Fruit fly (Drosophila melanogaster) whole organism, embryonic: ENCODE results near the gene CG9932.

Source experiments
- Asciz ChIP-seq: fragments of 200-800 bp; sonication (Bioruptor generic); optimal IDR thresholded peaks from 2 replicates; lab custom pipeline; 2017; ENCODE audit warnings: missing biosample characterization, mild to moderate bottlenecking, missing genetic modification characterization, missing genetic modification reagents
- Atf3 ChIP-seq: fragments of 200-800 bp; sonication (Bioruptor generic); optimal IDR thresholded peaks from 3 replicates; lab custom pipeline; 2016; ENCODE audit warnings: missing biosample characterization, missing genetic modification characterization
- CG11695 ChIP-seq: fragments of 200-800 bp; sonication (Bioruptor generic); IDR thresholded peaks from 3 replicates; pipeline ENCODE4 v1.3.6; 2022; ENCODE audit warnings: missing biosample characterization, missing genetic modification characterization
- CG11723 ChIP-seq: fragments of 200-800 bp; sonication (Bioruptor generic); optimal IDR thresholded peaks from 2 replicates; lab custom pipeline; 2017; ENCODE audit warnings: missing biosample characterization, mild to moderate bottlenecking, missing genetic modification characterization
- CG12071 ChIP-seq: fragments of 200-800 bp; sonication (Bioruptor generic); optimal IDR thresholded peaks from 3 replicates; lab custom pipeline; 2018; ENCODE audit warnings: missing biosample characterization, mild to moderate bottlenecking, missing genetic modification characterization
- CG13123 ChIP-seq: fragments of 200-800 bp; sonication (Bioruptor generic); optimal IDR thresholded peaks from 2 replicates; lab custom pipeline; 2016; ENCODE audit warnings: missing biosample characterization, missing genetic modification characterization
- CG15601 ChIP-seq: fragments of 200-800 bp; sonication (Bioruptor generic); optimal IDR thresholded peaks from 3 replicates; lab custom pipeline; 2019; ENCODE audit warnings: missing biosample characterization, mild to moderate bottlenecking, missing genetic modification characterization, moderate library complexity
- CG16863 ChIP-seq: fragments of 200-800 bp; sonication (Bioruptor generic); optimal IDR thresholded peaks from 3 replicates; lab custom pipeline; 2016; ENCODE audit warnings: missing biosample characterization, missing genetic modification characterization
- CG17361 ChIP-seq: fragments of 200-800 bp; sonication (Bioruptor generic); IDR thresholded peaks from 3 replicates; pipeline ENCODE4 v1.3.6; 2022; ENCODE audit warnings: missing biosample characterization, missing genetic modification characterization
- CG17385 ChIP-seq: fragments of 200-800 bp; sonication (Bioruptor generic); optimal IDR thresholded peaks from 3 replicates; lab custom pipeline; 2018; ENCODE audit warnings: missing biosample characterization, mild to moderate bottlenecking, missing genetic modification characterization
- CG17612 ChIP-seq: fragments of 200-800 bp; sonication (Bioruptor generic); IDR thresholded peaks from 2 replicates; pipeline ENCODE4 v1.3.6; 2022; ENCODE audit warnings: missing biosample characterization, missing genetic modification characterization
- CG31365 ChIP-seq: fragments of 200-800 bp; sonication (Bioruptor generic); optimal IDR thresholded peaks from 2 replicates; lab custom pipeline; 2018; ENCODE audit warnings: missing biosample characterization, mild to moderate bottlenecking, missing genetic modification characterization
- CG31441 ChIP-seq: fragments of 200-800 bp; sonication (Bioruptor generic); IDR thresholded peaks from 2 replicates; pipeline ENCODE4 v1.3.6; 2022; ENCODE audit warnings: missing biosample characterization, missing genetic modification characterization
- CG4424 ChIP-seq: fragments of 200-800 bp; sonication (Bioruptor generic); optimal IDR thresholded peaks from 3 replicates; lab custom pipeline; 2016; ENCODE audit warnings: missing biosample characterization, missing genetic modification characterization
- CG4820 ChIP-seq: fragments of 200-800 bp; sonication (Bioruptor generic); optimal IDR thresholded peaks from 3 replicates; lab custom pipeline; 2016; ENCODE audit warnings: missing biosample characterization, missing genetic modification characterization
- CG7839 ChIP-seq: fragments of 200-800 bp; sonication (Bioruptor generic); optimal IDR thresholded peaks from 3 replicates; lab custom pipeline; 2018; ENCODE audit warnings: missing biosample characterization, mild to moderate bottlenecking, missing genetic modification characterization, moderate library complexity
- CG9876 ChIP-seq: fragments of 200-800 bp; sonication (Bioruptor generic); optimal IDR thresholded peaks from 2 replicates; lab custom pipeline; 2016; ENCODE audit warnings: missing biosample characterization, missing genetic modification characterization
- CkIIα-i1 ChIP-seq: fragments of 200-800 bp; sonication (Bioruptor generic); IDR thresholded peaks from 2 replicates; pipeline ENCODE4 v1.3.6; 2022; ENCODE audit warnings: missing biosample characterization, missing genetic modification characterization
- CoRest ChIP-seq: fragments of 200-800 bp; sonication (Bioruptor generic); optimal IDR thresholded peaks from 3 replicates; lab custom pipeline; 2018; ENCODE audit warnings: missing biosample characterization, mild to moderate bottlenecking, missing genetic modification characterization, moderate library complexity
- Dref ChIP-seq: fragments of 200-800 bp; sonication (Bioruptor generic); IDR thresholded peaks from 2 replicates; pipeline ENCODE4 v1.3.6; 2022; ENCODE audit warnings: missing biosample characterization, missing genetic modification characterization
- Drgx ChIP-seq: fragments of 200-800 bp; sonication (Bioruptor generic); IDR thresholded peaks from 2 replicates; pipeline ENCODE4 v1.3.6; 2022; ENCODE audit warnings: missing biosample characterization, missing genetic modification characterization
- Ets65A ChIP-seq: fragments of 200-800 bp; sonication (Bioruptor generic); peaks from one replicate; lab custom pipeline; 2016; ENCODE audit warnings: missing biosample characterization, missing genetic modification characterization
- H15 ChIP-seq: fragments of 200-800 bp; sonication (Bioruptor generic); IDR thresholded peaks from 3 replicates; pipeline ENCODE4 v1.3.6; 2022; ENCODE audit warnings: missing biosample characterization, missing genetic modification characterization
- H2.0 ChIP-seq: fragments of 200-800 bp; sonication (Bioruptor generic); IDR thresholded peaks from 2 replicates; pipeline ENCODE4 v1.3.6; 2022; ENCODE audit warnings: missing biosample characterization, missing genetic modification characterization
- Hey ChIP-seq: fragments of 200-800 bp; sonication (Bioruptor generic); optimal IDR thresholded peaks from 3 replicates; lab custom pipeline; 2018; ENCODE audit warnings: missing biosample characterization, mild to moderate bottlenecking, missing genetic modification characterization
- Hsf ChIP-seq: fragments of 200-800 bp; sonication (Bioruptor generic); optimal IDR thresholded peaks from 3 replicates; lab custom pipeline; 2016; ENCODE audit warnings: missing biosample characterization, missing genetic modification characterization
- Lim3 ChIP-seq: fragments of 200-800 bp; sonication (Bioruptor generic); IDR thresholded peaks from 2 replicates; pipeline ENCODE4 v1.3.6; 2022; ENCODE audit warnings: missing biosample characterization, missing genetic modification characterization
- NfI ChIP-seq: fragments of 200-800 bp; sonication (Bioruptor generic); optimal IDR thresholded peaks from 3 replicates; lab custom pipeline; 2018; ENCODE audit warnings: missing biosample characterization, mild to moderate bottlenecking, missing genetic modification characterization, moderate library complexity
- Pdp1 ChIP-seq, 2 experiments: fragments of 200-800 bp; sonication (Bioruptor generic); optimal IDR thresholded peaks; 3 replicates each; lab custom pipeline; 2016; ENCODE audit warnings: missing biosample characterization in 2 of 2, missing genetic modification characterization in 2 of 2, mild to moderate bottlenecking in 1 of 2, moderate library complexity in 1 of 2
- Ravus ChIP-seq: fragments of 200-800 bp; sonication (Bioruptor generic); IDR thresholded peaks from 2 replicates; pipeline ENCODE4 v1.3.6; 2022; ENCODE audit warnings: missing biosample characterization, missing genetic modification characterization
- Rfx ChIP-seq: fragments of 200-800 bp; sonication (Bioruptor generic); IDR thresholded peaks from 2 replicates; pipeline ENCODE4 v1.3.6; 2022; ENCODE audit warnings: missing biosample characterization, missing genetic modification characterization
- Sox100B ChIP-seq: fragments of 200-800 bp; sonication (Bioruptor generic); optimal IDR thresholded peaks from 3 replicates; lab custom pipeline; 2018; ENCODE audit warnings: missing biosample characterization, mild to moderate bottlenecking, missing genetic modification characterization
- Xrp1 ChIP-seq: fragments of 200-800 bp; sonication (Bioruptor generic); IDR thresholded peaks from 2 replicates; pipeline ENCODE4 v1.3.6; 2022; ENCODE audit warnings: missing biosample characterization, missing genetic modification characterization
- abd-A ChIP-seq: fragments of 200-800 bp; sonication (Bioruptor generic); optimal IDR thresholded peaks from 3 replicates; lab custom pipeline; 2019; ENCODE audit warnings: missing biosample characterization, mild to moderate bottlenecking, missing genetic modification characterization, moderate library complexity
- bcd ChIP-seq: fragments of 200-800 bp; sonication (Bioruptor generic); optimal IDR thresholded peaks from 2 replicates; lab custom pipeline; 2017; ENCODE audit warnings: missing biosample characterization, mild to moderate bottlenecking, missing genetic modification characterization
- dati ChIP-seq: fragments of 200-800 bp; sonication (Bioruptor generic); IDR thresholded peaks from 2 replicates; pipeline ENCODE4 v1.3.6; 2022; ENCODE audit warnings: missing biosample characterization, missing genetic modification characterization
- dpn ChIP-seq, 2 experiments: fragments of 200-800 bp; sonication (Bioruptor generic); optimal IDR thresholded peaks; 3 replicates each; lab custom pipeline; 2016; ENCODE audit warnings: missing biosample characterization in 2 of 2, missing genetic modification characterization in 2 of 2
- gem ChIP-seq: fragments of 200-800 bp; sonication (Bioruptor generic); optimal IDR thresholded peaks from 2 replicates; lab custom pipeline; 2019; ENCODE audit warnings: missing biosample characterization, mild to moderate bottlenecking, missing genetic modification characterization, moderate library complexity
- grau ChIP-seq: fragments of 200-800 bp; optimal IDR thresholded peaks from 3 replicates; lab custom pipeline; 2019; ENCODE audit warnings: missing biosample characterization, mild to moderate bottlenecking, missing genetic modification characterization, moderate library complexity
- ind ChIP-seq: fragments of 200-800 bp; sonication (Bioruptor generic); optimal IDR thresholded peaks from 3 replicates; lab custom pipeline; 2016; ENCODE audit warnings: missing biosample characterization, missing genetic modification characterization
- jumu ChIP-seq: fragments of 200-800 bp; sonication (Bioruptor generic); optimal IDR thresholded peaks from 3 replicates; lab custom pipeline; 2016; ENCODE audit warnings: missing biosample characterization, missing genetic modification characterization
- kah ChIP-seq: fragments of 200-800 bp; sonication (Bioruptor generic); optimal IDR thresholded peaks from 2 replicates; lab custom pipeline; 2018; ENCODE audit warnings: missing biosample characterization, mild to moderate bottlenecking, missing genetic modification characterization
- klu ChIP-seq: fragments of 200-800 bp; sonication (Bioruptor generic); IDR thresholded peaks from 2 replicates; pipeline ENCODE4 v1.3.6; 2022; ENCODE audit warnings: missing biosample characterization, missing genetic modification characterization
- lmd ChIP-seq: fragments of 200-800 bp; sonication (Bioruptor generic); IDR thresholded peaks from 2 replicates; pipeline ENCODE4 v1.3.6; 2022; ENCODE audit warnings: missing biosample characterization, missing genetic modification characterization
- lov ChIP-seq, 2 experiments: fragments of 200-800 bp in 1 of 2; fragments of >200 bp in 1 of 2; sonication (Bioruptor generic) in 1 of 2; IDR thresholded peaks in 1 of 2; optimal IDR thresholded peaks in 1 of 2; 2 replicates in 1 of 2; 3 replicates in 1 of 2; pipeline versions ENCODE4 v1.3.6 to Lab custom; 2017 to 2022; ENCODE audit warnings: missing biosample characterization in 1 of 2, missing genetic modification characterization in 1 of 2
- pho ChIP-seq: fragments of 200-800 bp; sonication (Bioruptor generic); optimal IDR thresholded peaks from 2 replicates; lab custom pipeline; 2016; ENCODE audit warnings: missing biosample characterization, missing genetic modification characterization
- scrt ChIP-seq: fragments of 200-800 bp; sonication (Bioruptor generic); optimal IDR thresholded peaks from 2 replicates; lab custom pipeline; 2018; ENCODE audit warnings: missing biosample characterization, mild to moderate bottlenecking, missing genetic modification characterization, moderate library complexity
- seq ChIP-seq: fragments of 200-800 bp; sonication (Bioruptor generic); IDR thresholded peaks from 2 replicates; pipeline ENCODE4 v1.3.6; 2022; ENCODE audit warnings: missing biosample characterization, missing genetic modification characterization
- sisA ChIP-seq: fragments of 200-800 bp; sonication (Bioruptor generic); IDR thresholded peaks from 2 replicates; pipeline ENCODE4 v1.3.6; 2022; ENCODE audit warnings: missing biosample characterization, missing genetic modification characterization
- tgo ChIP-seq: fragments of 200-800 bp; sonication (Bioruptor generic); IDR thresholded peaks from 3 replicates; pipeline ENCODE4 v1.3.6; 2022; ENCODE audit warnings: missing biosample characterization, missing genetic modification characterization
- z ChIP-seq: fragments of 200-800 bp; sonication (Bioruptor generic); IDR thresholded peaks from 3 replicates; pipeline ENCODE4 v1.3.6; 2022; ENCODE audit warnings: missing biosample characterization, missing genetic modification characterization

Gene CG9932

DNA sequence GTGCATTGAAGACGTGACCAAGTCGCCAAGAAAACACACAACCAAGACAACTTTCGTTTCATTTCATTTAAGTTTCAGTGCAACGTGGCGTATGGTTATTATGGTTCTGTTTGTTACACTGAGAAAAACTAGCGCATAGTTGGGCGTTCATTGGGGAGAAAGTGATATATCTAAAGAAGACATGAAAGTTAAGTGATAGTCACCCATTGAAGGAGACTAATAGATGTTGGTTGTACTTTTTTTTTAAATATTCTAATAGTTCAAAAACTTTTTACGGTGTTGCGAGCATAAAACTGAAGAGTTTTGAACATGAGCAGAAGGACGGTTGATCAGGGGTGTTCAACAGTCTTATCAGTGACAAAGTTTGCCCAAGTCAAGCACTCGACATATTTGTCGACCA is 3.9 kb downstream of the CG9932 start (continued):
- TF ChIP-seq CG15601 (tag; lab: Kevin White, UChicago) (peak; percentile 13), H2.0 (no peak), CG16863 (GFP tag; lab: Kevin White, UChicago) (no peak), Hsf (GFP tag; lab: Kevin White, UChicago) (peak; percentile 41), CkIIα-i1 (GFP tag; lab: Robert Waterston, UW) (no peak), kah (GFP tag; lab: Kevin White, UChicago) (no peak), H15 (GFP tag; lab: Robert Waterston, UW) (0 out of 3 replicates have a peak, but pooled peaks have one; percentile 30), Drgx (GFP tag; lab: Robert Waterston, UW) (peak; percentile 81), CoRest (tag; lab: Kevin White, UChicago) (peak; percentile 12), Ets65A (GFP tag; lab: Kevin White, UChicago) (peak; percentile 80), CG31441 (GFP tag; lab: Robert Waterston, UW) (peak; percentile 34; the same call in 1 of the 2 replicates), lmd (GFP tag; lab: Robert Waterston, UW) (peak; percentile 38), Rfx (GFP tag; lab: Robert Waterston, UW) (peak; percentile 52; the same call in 1 of the 2 replicates), ind (GFP tag; lab: Kevin White, UChicago) (peak; percentile 41), lov (optimal IDR thresholded peaks at IDR 0.05; lab: Kevin White, UChicago) (no peak), lov (GFP tag; IDR thresholded peaks at IDR 0.05; lab: Robert Waterston, UW) (no peak), CG9876 (GFP tag; lab: Kevin White, UChicago) (no peak), grau (tag; lab: Kevin White, UChicago) (peak; percentile 3), CG4424 (GFP tag; lab: Kevin White, UChicago) (peak; percentile 19), Lim3 (GFP tag; lab: Robert Waterston, UW) (no peak), CG11723 (GFP tag; lab: Kevin White, UChicago) (no peak), CG31365 (no peak), Asciz (GFP tag; lab: Kevin White, UChicago) (peak; percentile 17), Xrp1 (GFP tag; lab: Robert Waterston, UW) (peak; percentile 33; the same call in 1 of the 2 replicates), bcd (GFP tag; lab: Kevin White, UChicago) (peak; percentile 3), dpn (GFP tag; optimal IDR thresholded peaks at IDR 0.05; lab: Kevin White, UChicago) (peak; percentile 11 to 22), CG17612 (no peak), sisA (GFP tag; lab: Robert Waterston, UW) (peak; percentile 19; the same call in 1 of the 2 replicates)

DNA sequence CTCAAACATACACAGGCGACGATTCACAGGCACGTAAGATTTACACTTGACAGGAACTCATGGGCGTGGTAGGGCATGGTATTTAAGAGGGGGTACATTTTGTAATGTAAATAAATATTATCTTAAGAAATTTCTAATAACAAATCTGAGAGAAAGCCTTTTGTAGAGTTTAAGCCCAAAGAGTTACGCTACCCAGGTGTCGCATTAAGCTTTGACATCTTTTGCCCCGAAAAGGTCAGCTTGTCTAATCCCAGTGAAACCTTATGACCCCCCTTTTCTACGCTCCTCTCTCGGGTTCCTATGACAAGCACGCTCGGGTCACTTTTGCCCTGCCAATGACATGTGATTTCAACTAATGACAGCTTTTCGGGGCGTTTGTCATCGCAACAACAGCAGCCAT is 10.8 kb downstream of the CG9932 start:
- TF ChIP-seq Ravus (GFP tag; lab: Robert Waterston, UW) (no peak), klu (GFP tag; lab: Robert Waterston, UW) (0 out of 2 replicates have a peak, but pooled peaks have one; percentile 22), CG4820 (GFP tag; lab: Kevin White, UChicago) (no peak), CG7839 (tag; lab: Kevin White, UChicago) (peak; percentile 24), Sox100B (GFP tag; lab: Kevin White, UChicago) (no peak), CG11695 (peak; percentile 24; the same call in 1 of the 3 replicates), tgo (GFP tag; lab: Robert Waterston, UW) (no peak), abd-A (tag; lab: Kevin White, UChicago) (no peak), seq (GFP tag; lab: Robert Waterston, UW) (no peak), Drgx (GFP tag; lab: Robert Waterston, UW) (no peak), CG12071 (GFP tag; lab: Kevin White, UChicago) (no peak), scrt (peak; percentile 7), Hey (no peak), ind (GFP tag; lab: Kevin White, UChicago) (peak; percentile 5), Atf3 (GFP tag; lab: Kevin White, UChicago) (no peak), H2.0 (no peak), CG17361 (GFP tag; lab: Robert Waterston, UW) (no peak), z (no peak), dati (no peak), Pdp1 (GFP tag; optimal IDR thresholded peaks at IDR 0.05; lab: Kevin White, UChicago) (no peak), CG17385 (GFP tag; lab: Kevin White, UChicago) (no peak), pho (GFP tag; lab: Kevin White, UChicago) (no peak), NfI (peak; percentile 16), gem (tag; lab: Kevin White, UChicago) (peak; percentile 17), CG13123 (GFP tag; lab: Kevin White, UChicago) (no peak), Dref (GFP tag; lab: Robert Waterston, UW) (no peak), jumu (GFP tag; lab: Kevin White, UChicago) (no peak)
